Worm (Caenorhabditis elegans) whole organism, early embryonic: ENCODE data around the gene ddn-3.

ENCODE experiments used
- ama-1 ChIP-seq: fragments of 150-350 bp; optimal IDR thresholded peaks from 2 replicates; lab custom pipeline; 2014
- tbx-11 ChIP-seq: fragments of 200-800 bp; sonication (Bioruptor generic); IDR thresholded peaks from 2 replicates; pipeline ENCODE4 v1.3.6; 2022; ENCODE audit warnings: missing genetic modification characterization, missing compliant biosample characterization
- tra-4 ChIP-seq: sonication (generic microtip); optimal IDR thresholded peaks from 2 replicates; lab custom pipeline; 2017; ENCODE audit warnings: missing genetic modification characterization, missing compliant biosample characterization

ce11 chrV:14316525-14316924, 5.5 kb upstream of the ddn-3 start, which contains the start of gene F47B8.2:
- TF ChIP-seq ama-1 (no peak), tbx-11 (no peak), tra-4 (tag; lab: Kevin White, UChicago) (no peak)
